Worm (Caenorhabditis elegans): ENCODE data around the gene nhr-176.

DNA sequence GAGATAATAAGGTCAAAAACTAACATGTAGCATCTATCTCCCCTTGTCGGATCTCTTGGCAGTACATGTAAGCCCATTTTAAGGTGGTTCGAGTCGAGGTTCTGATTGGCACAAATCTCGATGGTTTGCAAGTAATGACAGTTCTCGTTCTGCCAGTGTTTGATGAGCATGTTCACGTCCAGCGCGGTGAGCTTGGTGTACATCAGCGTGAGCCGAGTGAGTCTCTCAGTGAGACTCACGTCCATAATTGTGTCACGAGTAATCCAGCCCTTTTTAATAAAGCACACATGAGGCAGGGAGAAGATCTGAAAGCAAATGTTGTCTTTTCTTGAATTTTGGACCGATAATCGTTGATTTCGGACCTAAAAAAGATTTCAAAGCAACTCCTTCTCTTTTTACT is 38.4 kb upstream of the nhr-176 start, which contains the start of gene T10C6.16:
- TF ChIP-seq Y95B8A.8 (GFP tag; IDR thresholded peaks at IDR 0.05): no peak
- TF ChIP-seq ceh-79 (tag; optimal IDR thresholded peaks at IDR 0.05): no peak
- no peak for TF ChIP-seq chd-7 (tag; optimal IDR thresholded peaks at IDR 0.05)
- no peak for TF ChIP-seq ama-1 (optimal IDR thresholded peaks at IDR 0.05)
- no peak for TF ChIP-seq ama-1 (GFP tag; optimal IDR thresholded peaks at IDR 0.05)
- TF ChIP-seq F55B11.4 (tag; optimal IDR thresholded peaks at IDR 0.05; ENCODE audit: borderline replicate concordance, insufficient read depth): no peak
- no peak for TF ChIP-seq bed-2 (GFP tag; IDR thresholded peaks at IDR 0.05)

All from whole organism, young adult.